Worm (Caenorhabditis elegans): ENCODE data around the gene arf-1.

DNA sequence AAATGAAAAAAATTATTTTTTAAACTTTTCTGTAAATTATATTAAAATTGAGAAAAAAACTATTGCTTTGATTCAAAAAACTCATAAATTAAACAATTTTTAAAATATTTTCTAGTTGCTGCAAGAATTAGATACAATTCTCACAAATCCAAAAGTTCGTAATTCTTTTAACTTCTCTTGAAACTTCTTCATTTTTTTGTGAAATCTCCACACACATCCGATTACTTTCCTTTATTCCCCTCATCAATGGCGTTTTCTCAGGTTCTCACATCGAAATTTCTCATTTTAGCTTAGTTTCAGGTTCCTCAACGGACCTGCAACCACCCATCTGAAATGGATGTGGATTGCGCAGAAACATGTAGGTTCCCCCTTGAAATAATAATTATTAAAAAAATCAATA, 7.9 kb downstream of the arf-1 start, which contains the start of gene wrm-1:
- TF ChIP-seq him-1 (tag; optimal IDR thresholded peaks at IDR 0.05) (no peak), W03F9.2 (tag; optimal IDR thresholded peaks at IDR 0.05) (no peak)
